Worm (Caenorhabditis elegans) whole organism, early embryonic: ENCODE data around the gene crn-7.

Experiments
- aly-1 ChIP-seq: sonication (generic microtip); optimal IDR thresholded peaks from 2 replicates; lab custom pipeline; 2016; ENCODE audit warnings: missing genetic modification characterization, missing compliant biosample characterization
- ama-1 ChIP-seq: fragments of 150-350 bp; optimal IDR thresholded peaks from 2 replicates; lab custom pipeline; 2014
- ceh-36 ChIP-seq: sonication (generic microtip); optimal IDR thresholded peaks from 2 replicates; lab custom pipeline; 2016; ENCODE audit warnings: missing genetic modification characterization, inconsistent platforms, missing compliant biosample characterization
- flt-1 ChIP-seq: fragments of 200-800 bp; sonication (Bioruptor generic); IDR thresholded peaks from 2 replicates; pipeline ENCODE4 v1.3.6; 2022; ENCODE audit warnings: missing genetic modification characterization, missing compliant biosample characterization
- hnd-1 ChIP-seq: sonication (generic microtip); optimal IDR thresholded peaks from 2 replicates; lab custom pipeline; 2016; ENCODE audit warnings: missing genetic modification characterization, missing compliant biosample characterization
- pes-1 ChIP-seq: fragments of 200-800 bp; sonication (Bioruptor generic); IDR thresholded peaks from 2 replicates; pipeline ENCODE4 v1.3.6; 2022; ENCODE audit warnings: missing genetic modification reagents, missing genetic modification characterization, missing compliant biosample characterization
- tbx-11 ChIP-seq: fragments of 200-800 bp; sonication (Bioruptor generic); IDR thresholded peaks from 2 replicates; pipeline ENCODE4 v1.3.6; 2022; ENCODE audit warnings: missing genetic modification characterization, missing compliant biosample characterization
- tbx-37 ChIP-seq: fragments of 200-800 bp; sonication (Bioruptor generic); conservative IDR thresholded peaks from 2 replicates; pipeline ENCODE4 v1.3.6; 2022; ENCODE audit warnings: missing genetic modification reagents, missing genetic modification characterization, missing compliant biosample characterization
- tra-4 ChIP-seq: sonication (generic microtip); optimal IDR thresholded peaks from 2 replicates; lab custom pipeline; 2017; ENCODE audit warnings: missing genetic modification characterization, missing compliant biosample characterization

- TF ChIP-seq tbx-11 (GFP tag; lab: Robert Waterston, UW) = no peak
- TF ChIP-seq pes-1 (GFP tag; lab: Robert Waterston, UW) = no peak
- no peak for TF ChIP-seq aly-1 (tag; lab: Kevin White, UChicago)
- TF ChIP-seq ceh-36 (tag; lab: Kevin White, UChicago) = no peak
- no peak for TF ChIP-seq tbx-37 (GFP tag; lab: Robert Waterston, UW)
- TF ChIP-seq ama-1 = no peak
- no peak for TF ChIP-seq flt-1 (GFP tag; lab: Robert Waterston, UW)
- no peak for TF ChIP-seq hnd-1
- TF ChIP-seq tra-4 (tag; lab: Kevin White, UChicago) = no peak
Observed at ce11 chrIII:8240247-8240646, 28.1 kb upstream of the crn-7 start.
